Fruit fly (Drosophila melanogaster): ENCODE results near the gene Srp54k.

dm6 chr3L:5184860-5185639 lies 32.6 kb downstream of the Srp54k start:
- TF ChIP-seq psq (optimal IDR thresholded peaks at IDR 0.05) (no peak), Sin3A (optimal IDR thresholded peaks at IDR 0.05) (no peak), h (optimal IDR thresholded peaks at IDR 0.05) (no peak), ttk (optimal IDR thresholded peaks at IDR 0.05) (no peak), insv (optimal IDR thresholded peaks at IDR 0.05) (no peak)
